Worm (Caenorhabditis elegans): ENCODE results near the gene C07A12.7.
A peak's percentile ranks its signal among the peaks of the same experiment; 100 is the strongest.

The C07A12.7 gene

DNA sequence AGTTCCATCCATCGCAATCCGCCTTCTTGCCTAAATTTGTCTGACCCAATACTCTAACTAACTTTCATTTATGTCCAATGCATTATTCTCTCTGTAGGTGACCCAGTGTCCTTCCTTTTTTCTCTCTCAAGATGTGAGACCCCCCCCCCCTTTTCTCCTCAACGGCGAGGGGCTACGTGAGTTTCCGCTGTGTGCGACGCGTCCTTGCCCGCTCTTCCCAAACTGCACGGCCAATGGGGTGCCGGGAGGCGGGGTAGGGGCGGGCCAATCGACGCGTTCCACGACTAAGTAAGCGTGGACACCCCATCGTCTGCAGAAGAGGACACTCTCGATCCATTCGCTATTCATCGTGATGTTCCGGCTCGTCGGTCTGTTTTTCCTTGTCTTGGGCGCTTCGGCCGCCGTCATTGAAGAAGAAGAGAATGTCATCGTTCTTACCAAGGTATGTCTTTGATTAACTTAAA is 2.0 kb upstream of the C07A12.7 start, which contains the start of gene pdi-2:
pdi-2 (plus strand) TSS at position 269 of the 464 bp plus-strand sequence.
- peak; percentile 76 for TF ChIP-seq lin-13 (GFP tag; optimal IDR thresholded peaks at IDR 0.05)
- TF ChIP-seq nhr-129 (tag; optimal IDR thresholded peaks at IDR 0.05): peak; percentile 68
- TF ChIP-seq nhr-12 (tag; optimal IDR thresholded peaks at IDR 0.05): no peak
- TF ChIP-seq elt-3 (tag; optimal IDR thresholded peaks at IDR 0.05): no peak
- peak; percentile 72 to 91 for TF ChIP-seq lsy-2 (tag; optimal IDR thresholded peaks at IDR 0.05)
- peak; percentile 12 for TF ChIP-seq nhr-237 (tag; optimal IDR thresholded peaks at IDR 0.05)
- peak; percentile 70 for TF ChIP-seq lin-11 (tag; optimal IDR thresholded peaks at IDR 0.05)
- TF ChIP-seq zag-1 (tag; optimal IDR thresholded peaks at IDR 0.05): no peak
- TF ChIP-seq nhr-11 (tag; optimal IDR thresholded peaks at IDR 0.05): no peak
- TF ChIP-seq C34F6.9 (tag; optimal IDR thresholded peaks at IDR 0.05): peak; percentile 59
- peak; percentile 68 for TF ChIP-seq gmeb-1 (tag; optimal IDR thresholded peaks at IDR 0.05)
- TF ChIP-seq ztf-11 (tag; optimal IDR thresholded peaks at IDR 0.05): no peak
- TF ChIP-seq ceh-16 (tag; optimal IDR thresholded peaks at IDR 0.05): peak; percentile 89
- no peak for TF ChIP-seq R02D3.7 (tag; optimal IDR thresholded peaks at IDR 0.05)
- TF ChIP-seq sma-9 (GFP tag; optimal IDR thresholded peaks at IDR 0.05): peak; percentile 33
- no peak for TF ChIP-seq sma-9 (tag; optimal IDR thresholded peaks at IDR 0.05)
- TF ChIP-seq nhr-23 (tag; optimal IDR thresholded peaks at IDR 0.05): no peak
- no peak for TF ChIP-seq nhr-77 (tag; optimal IDR thresholded peaks at IDR 0.05)
- TF ChIP-seq skn-1 (tag; optimal IDR thresholded peaks at IDR 0.05): no peak
- peak; percentile 41 for TF ChIP-seq mab-5 (tag; optimal IDR thresholded peaks at IDR 0.05)
- TF ChIP-seq mdl-1 (tag; optimal IDR thresholded peaks at IDR 0.05): peak in 1 of 2 experiments; percentile 52
- TF ChIP-seq unc-55 (GFP tag; optimal IDR thresholded peaks at IDR 0.05): peak; percentile 54
- TF ChIP-seq dmd-4 (tag; optimal IDR thresholded peaks at IDR 0.05): no peak
- TF ChIP-seq nhr-10 (tag; optimal IDR thresholded peaks at IDR 0.05): no peak
- TF ChIP-seq egl-27 (tag; optimal IDR thresholded peaks at IDR 0.05): peak; percentile 71
- TF ChIP-seq nhr-21 (tag; optimal IDR thresholded peaks at IDR 0.05): peak; percentile 80
- no peak for TF ChIP-seq mbf-1 (tag; optimal IDR thresholded peaks at IDR 0.05)
- TF ChIP-seq elt-1 (tag; optimal IDR thresholded peaks at IDR 0.05): no peak
- peak; percentile 75 for TF ChIP-seq Y55F3AM.14 (GFP tag; optimal IDR thresholded peaks at IDR 0.05)
- TF ChIP-seq snpc-4 (tag; optimal IDR thresholded peaks at IDR 0.05): no peak
- TF ChIP-seq ceh-82 (tag; optimal IDR thresholded peaks at IDR 0.05): no peak
- peak; percentile 53 for TF ChIP-seq fos-1 (tag; optimal IDR thresholded peaks at IDR 0.05)
- TF ChIP-seq nhr-25 (tag; optimal IDR thresholded peaks at IDR 0.05): peak; percentile 82
- TF ChIP-seq ztf-1 (GFP tag; conservative IDR thresholded peaks at IDR 0.05): no peak
- peak; percentile 75 for TF ChIP-seq blmp-1 (tag; optimal IDR thresholded peaks at IDR 0.05; ENCODE audit: insufficient read depth)
- peak; percentile 50 for TF ChIP-seq sem-4 (tag; optimal IDR thresholded peaks at IDR 0.05)
- no peak for TF ChIP-seq unc-62 (GFP tag; optimal IDR thresholded peaks at IDR 0.05)
- no peak for TF ChIP-seq peb-1 (tag; optimal IDR thresholded peaks at IDR 0.05)
- TF ChIP-seq unc-39 (tag; optimal IDR thresholded peaks at IDR 0.05): no peak
- TF ChIP-seq alr-1 (tag; optimal IDR thresholded peaks at IDR 0.05): no peak
- TF ChIP-seq nhr-6 (tag; optimal IDR thresholded peaks at IDR 0.05): no peak
- TF ChIP-seq F13H6.1 (tag; optimal IDR thresholded peaks at IDR 0.05): peak; percentile 72
- TF ChIP-seq ama-1 (optimal IDR thresholded peaks at IDR 0.05): peak; percentile 85
- TF ChIP-seq lin-39 (tag; optimal IDR thresholded peaks at IDR 0.05): no peak
- peak; percentile 94 for TF ChIP-seq crh-2 (tag; optimal IDR thresholded peaks at IDR 0.05)
- TF ChIP-seq sma-3 (GFP tag; optimal IDR thresholded peaks at IDR 0.05): peak; percentile 74
- TF ChIP-seq ZK546.5 (tag; optimal IDR thresholded peaks at IDR 0.05): peak; percentile 8
- no peak for TF ChIP-seq ztf-4 (tag; optimal IDR thresholded peaks at IDR 0.05)
- TF ChIP-seq aly-2 (tag; optimal IDR thresholded peaks at IDR 0.05): no peak

Data from whole organism, L2 larva.